Worm (Caenorhabditis elegans) whole organism, L3 larva: ENCODE data around the gene clec-119.

Experiments
- R02D3.7 ChIP-seq: fragments of 150-350 bp; optimal IDR thresholded peaks from 2 replicates; lab custom pipeline; 2014; ENCODE audit warnings: missing biosample characterization, missing genetic modification characterization
- nhr-76 ChIP-seq: fragments of 150-350 bp; sonication (generic microtip); optimal IDR thresholded peaks from 5 replicates; lab custom pipeline; 2014; ENCODE audit warnings: missing biosample characterization, missing genetic modification characterization
- nhr-77 ChIP-seq: fragments of 150-350 bp; optimal IDR thresholded peaks from 2 replicates; lab custom pipeline; 2014; ENCODE audit warnings: missing biosample characterization, missing genetic modification characterization
- snpc-4 ChIP-seq: fragments of 150-350 bp; optimal IDR thresholded peaks from 2 replicates; lab custom pipeline; 2014; ENCODE audit warnings: missing biosample characterization, missing genetic modification characterization
- tbx-2 ChIP-seq: sonication (generic microtip); optimal IDR thresholded peaks from 2 replicates; lab custom pipeline; 2016; ENCODE audit warnings: mild to moderate bottlenecking, missing genetic modification characterization, missing compliant biosample characterization

- TF ChIP-seq nhr-77 (tag; lab: Kevin White, UChicago) (no peak), snpc-4 (tag; lab: Kevin White, UChicago) (no peak), nhr-76 (tag; lab: Kevin White, UChicago) (no peak), tbx-2 (no peak), R02D3.7 (no peak)
Measured at ce11 chrII:1241176-1241730, 14.5 kb upstream of the clec-119 start.
